Worm (Caenorhabditis elegans) whole organism, early embryonic: ENCODE results near the gene K11D12.12.

Source experiments
- F13C5.2 ChIP-seq: sonication (generic microtip); optimal IDR thresholded peaks from 2 replicates; lab custom pipeline; 2017; ENCODE audit warnings: mild to moderate bottlenecking, missing genetic modification characterization, inconsistent platforms, missing compliant biosample characterization
- aly-1 ChIP-seq: sonication (generic microtip); optimal IDR thresholded peaks from 2 replicates; lab custom pipeline; 2016; ENCODE audit warnings: missing genetic modification characterization, missing compliant biosample characterization
- ama-1 ChIP-seq: fragments of 150-350 bp; optimal IDR thresholded peaks from 2 replicates; lab custom pipeline; 2014
- ceh-13 ChIP-seq: fragments of 200-800 bp; sonication (Bioruptor generic); optimal IDR thresholded peaks from 2 replicates; lab custom pipeline; 2018; ENCODE audit warnings: mild to moderate bottlenecking, missing genetic modification characterization, missing compliant biosample characterization
- ceh-36 ChIP-seq: sonication (generic microtip); optimal IDR thresholded peaks from 2 replicates; lab custom pipeline; 2016; ENCODE audit warnings: missing genetic modification characterization, inconsistent platforms, missing compliant biosample characterization
- ets-7 ChIP-seq: sonication (generic microtip); optimal IDR thresholded peaks from 2 replicates; lab custom pipeline; 2016; ENCODE audit warnings: missing genotype, missing genetic modification characterization, missing compliant biosample characterization
- hmbx-1 ChIP-seq: sonication (generic microtip); optimal IDR thresholded peaks from 2 replicates; lab custom pipeline; 2016; ENCODE audit warnings: mild to moderate bottlenecking, missing genetic modification characterization, missing compliant biosample characterization
- hmg-4 ChIP-seq: fragments of 200-800 bp; sonication (Bioruptor generic); optimal IDR thresholded peaks from 2 replicates; lab custom pipeline; 2018; ENCODE audit warnings: mild to moderate bottlenecking, missing genetic modification characterization, missing compliant biosample characterization
- scrt-1 ChIP-seq: fragments of 200-800 bp; sonication (Bioruptor generic); IDR thresholded peaks from 2 replicates; pipeline ENCODE4 v1.3.6; 2022; ENCODE audit warnings: missing genetic modification characterization, missing compliant biosample characterization
- sea-1 ChIP-seq: fragments of 200-800 bp; sonication (Bioruptor generic); conservative IDR thresholded peaks from 2 replicates; pipeline ENCODE4 v1.3.6; 2022; ENCODE audit warnings: missing genetic modification characterization, missing compliant biosample characterization
- tbx-37 ChIP-seq: fragments of 200-800 bp; sonication (Bioruptor generic); conservative IDR thresholded peaks from 2 replicates; pipeline ENCODE4 v1.3.6; 2022; ENCODE audit warnings: missing genetic modification reagents, missing genetic modification characterization, missing compliant biosample characterization
- tra-4 ChIP-seq: sonication (generic microtip); optimal IDR thresholded peaks from 2 replicates; lab custom pipeline; 2017; ENCODE audit warnings: missing genetic modification characterization, missing compliant biosample characterization

- no peak for TF ChIP-seq tra-4 (tag; lab: Kevin White, UChicago)
- TF ChIP-seq hmbx-1 (tag; lab: Kevin White, UChicago) = no peak
- TF ChIP-seq ceh-36 = no peak
- no peak for TF ChIP-seq ama-1 (lab: Kevin White, UChicago)
- TF ChIP-seq F13C5.2 (tag; lab: Kevin White, UChicago) = no peak
- no peak for TF ChIP-seq hmg-4 (GFP tag; lab: Kevin White, UChicago)
- no peak for TF ChIP-seq aly-1 (tag; lab: Kevin White, UChicago)
- TF ChIP-seq ets-7 (tag; lab: Kevin White, UChicago) = no peak
- TF ChIP-seq ceh-13 (GFP tag; lab: Kevin White, UChicago) = no peak
- TF ChIP-seq tbx-37 = no peak
- no peak for TF ChIP-seq sea-1 (GFP tag; lab: Robert Waterston, UW)
- no peak for TF ChIP-seq scrt-1 (GFP tag; lab: Robert Waterston, UW)
Observed at ce11 chrV:5030715-5031114, 21.3 kb upstream of the K11D12.12 start, which contains the start of gene swt-7.
